Worm (Caenorhabditis elegans): ENCODE data around the gene C01G5.9.

The C01G5.9 gene

ce11 chrIV:6562039-6562438 is 42.3 kb downstream of the C01G5.9 start:
- TF ChIP-seq nhr-11 (tag; optimal IDR thresholded peaks at IDR 0.05) (no peak), elt-1 (tag; optimal IDR thresholded peaks at IDR 0.05) (no peak), egl-27 (tag; optimal IDR thresholded peaks at IDR 0.05) (no peak), fos-1 (tag; optimal IDR thresholded peaks at IDR 0.05) (no peak), nhr-6 (tag; optimal IDR thresholded peaks at IDR 0.05) (no peak), gmeb-1 (tag; optimal IDR thresholded peaks at IDR 0.05) (no peak), mbf-1 (tag; optimal IDR thresholded peaks at IDR 0.05) (no peak), nhr-129 (tag; optimal IDR thresholded peaks at IDR 0.05) (no peak), unc-39 (tag; optimal IDR thresholded peaks at IDR 0.05) (no peak), elt-3 (tag; optimal IDR thresholded peaks at IDR 0.05) (no peak), ZK546.5 (tag; optimal IDR thresholded peaks at IDR 0.05) (no peak)

ce11 chrIV:6565605-6566004 is 45.9 kb downstream of the C01G5.9 start:
- TF ChIP-seq nhr-6 (tag; optimal IDR thresholded peaks at IDR 0.05) (no peak), elt-1 (tag; optimal IDR thresholded peaks at IDR 0.05) (no peak), nhr-77 (tag; optimal IDR thresholded peaks at IDR 0.05) (no peak), zag-1 (tag; optimal IDR thresholded peaks at IDR 0.05) (no peak), nhr-237 (tag; optimal IDR thresholded peaks at IDR 0.05) (no peak), ztf-4 (tag; optimal IDR thresholded peaks at IDR 0.05) (no peak), unc-39 (tag; optimal IDR thresholded peaks at IDR 0.05) (no peak), sma-3 (GFP tag; optimal IDR thresholded peaks at IDR 0.05) (no peak), sma-9 (GFP tag; optimal IDR thresholded peaks at IDR 0.05) (no peak), sma-9 (tag; optimal IDR thresholded peaks at IDR 0.05) (no peak), F13H6.1 (tag; optimal IDR thresholded peaks at IDR 0.05) (no peak), snpc-4 (tag; optimal IDR thresholded peaks at IDR 0.05) (no peak), gmeb-1 (tag; optimal IDR thresholded peaks at IDR 0.05) (no peak), C34F6.9 (tag; optimal IDR thresholded peaks at IDR 0.05) (no peak), alr-1 (tag; optimal IDR thresholded peaks at IDR 0.05) (no peak), nhr-129 (tag; optimal IDR thresholded peaks at IDR 0.05) (no peak)
